Fruit fly (Drosophila melanogaster) whole organism, embryonic: ENCODE measurements around the gene CG13032.

ENCODE experiments used
- Abd-B ChIP-seq: fragments of 200-800 bp; sonication (Bioruptor generic); optimal IDR thresholded peaks from 2 replicates; lab custom pipeline; 2018; ENCODE audit warnings: missing biosample characterization, mild to moderate bottlenecking, missing genetic modification characterization, moderate library complexity
- Antp ChIP-seq: fragments of 200-800 bp; sonication (Bioruptor generic); optimal IDR thresholded peaks from 3 replicates; lab custom pipeline; 2016; ENCODE audit warnings: missing biosample characterization, missing genetic modification characterization
- CG10209 ChIP-seq: fragments of 200-800 bp; sonication (Bioruptor generic); optimal IDR thresholded peaks from 3 replicates; lab custom pipeline; 2017; ENCODE audit warnings: missing biosample characterization, mild to moderate bottlenecking, missing genetic modification characterization, missing genetic modification reagents
- CG11695 ChIP-seq: fragments of 200-800 bp; sonication (Bioruptor generic); IDR thresholded peaks from 3 replicates; pipeline ENCODE4 v1.3.6; 2022; ENCODE audit warnings: missing biosample characterization, missing genetic modification characterization
- CG12071 ChIP-seq: fragments of 200-800 bp; sonication (Bioruptor generic); optimal IDR thresholded peaks from 3 replicates; lab custom pipeline; 2018; ENCODE audit warnings: missing biosample characterization, mild to moderate bottlenecking, missing genetic modification characterization
- CG16813 ChIP-seq: fragments of 200-800 bp; sonication (Bioruptor generic); IDR thresholded peaks from 3 replicates; pipeline ENCODE4 v1.3.6; 2022; ENCODE audit warnings: missing biosample characterization, missing genetic modification characterization; ENCODE audit not compliant: partially characterized antibody
- CG17359 ChIP-seq: fragments of 200-800 bp; sonication (Bioruptor generic); optimal IDR thresholded peaks from 3 replicates; lab custom pipeline; 2018; ENCODE audit warnings: missing biosample characterization, mild to moderate bottlenecking, missing genetic modification characterization, moderate library complexity
- CG17385 ChIP-seq: fragments of 200-800 bp; sonication (Bioruptor generic); optimal IDR thresholded peaks from 3 replicates; lab custom pipeline; 2018; ENCODE audit warnings: missing biosample characterization, mild to moderate bottlenecking, missing genetic modification characterization
- CG3163 ChIP-seq: fragments of 200-800 bp; sonication (Bioruptor generic); optimal IDR thresholded peaks from 3 replicates; lab custom pipeline; 2016; ENCODE audit warnings: missing biosample characterization, missing genetic modification characterization
- CG3407 ChIP-seq: fragments of 200-800 bp; sonication (Bioruptor generic); optimal IDR thresholded peaks from 2 replicates; lab custom pipeline; 2018; ENCODE audit warnings: missing biosample characterization, mild to moderate bottlenecking, missing genetic modification characterization
- CG34376 ChIP-seq: fragments of 200-800 bp; sonication (Bioruptor generic); optimal IDR thresholded peaks from 2 replicates; lab custom pipeline; 2018; ENCODE audit warnings: missing biosample characterization, mild to moderate bottlenecking, missing genetic modification characterization
- CG34422 ChIP-seq: fragments of 200-800 bp; sonication (Bioruptor generic); IDR thresholded peaks from 3 replicates; pipeline ENCODE4 v1.3.6; 2022; ENCODE audit warnings: missing biosample characterization, missing genetic modification characterization
- CG4328 ChIP-seq: fragments of 200-800 bp; sonication (Bioruptor generic); optimal IDR thresholded peaks from 3 replicates; lab custom pipeline; 2017; ENCODE audit warnings: missing biosample characterization, missing genetic modification reagents, missing genetic modification characterization
- CG43689 ChIP-seq: fragments of 200-800 bp; sonication (Bioruptor generic); IDR thresholded peaks from 2 replicates; pipeline ENCODE4 v1.3.6; 2022; ENCODE audit warnings: missing biosample characterization, missing genetic modification characterization
- CG4854 ChIP-seq: fragments of 200-800 bp; sonication (Bioruptor generic); optimal IDR thresholded peaks from 2 replicates; lab custom pipeline; 2016; ENCODE audit warnings: missing biosample characterization, missing genetic modification characterization, inconsistent platforms
- CG6765 ChIP-seq: fragments of 200-800 bp; sonication (Bioruptor generic); optimal IDR thresholded peaks from 3 replicates; lab custom pipeline; 2017; ENCODE audit warnings: missing biosample characterization, mild to moderate bottlenecking, missing genetic modification characterization
- CG8359 ChIP-seq: fragments of 200-800 bp; sonication (Bioruptor generic); optimal IDR thresholded peaks from 2 replicates; lab custom pipeline; 2017; ENCODE audit warnings: missing biosample characterization, mild to moderate bottlenecking, missing genetic modification characterization, borderline replicate concordance
- Chrac-16 ChIP-seq: fragments of 200-800 bp; sonication (Bioruptor generic); optimal IDR thresholded peaks from 3 replicates; lab custom pipeline; 2016; ENCODE audit warnings: missing biosample characterization, missing genetic modification characterization
- D19A ChIP-seq: fragments of 200-800 bp; optimal IDR thresholded peaks from 3 replicates; lab custom pipeline; 2019; ENCODE audit warnings: missing biosample characterization, mild to moderate bottlenecking, missing genetic modification characterization, moderate library complexity
- Dip3 ChIP-seq: fragments of 200-800 bp; sonication (Bioruptor generic); optimal IDR thresholded peaks from 3 replicates; lab custom pipeline; 2016; ENCODE audit warnings: missing biosample characterization, missing genetic modification characterization
- HLHmδ ChIP-seq: fragments of 200-800 bp; sonication (Bioruptor generic); optimal IDR thresholded peaks from 2 replicates; lab custom pipeline; 2018; ENCODE audit warnings: missing biosample characterization, mild to moderate bottlenecking, missing genetic modification characterization, moderate library complexity
- HmgZ ChIP-seq: fragments of 200-800 bp; sonication (Bioruptor generic); optimal IDR thresholded peaks from 2 replicates; lab custom pipeline; 2018; ENCODE audit warnings: missing biosample characterization, mild to moderate bottlenecking, missing genetic modification characterization
- Hr39 ChIP-seq: fragments of >200 bp; optimal IDR thresholded peaks from 2 replicates; lab custom pipeline; 2017
- Neu2 ChIP-seq: fragments of 200-800 bp; sonication (Bioruptor generic); optimal IDR thresholded peaks from 3 replicates; lab custom pipeline; 2016; ENCODE audit warnings: missing biosample characterization, missing genetic modification characterization, borderline replicate concordance
- Rx ChIP-seq: fragments of 200-800 bp; sonication (Bioruptor generic); IDR thresholded peaks from 2 replicates; pipeline ENCODE4 v1.3.6; 2022; ENCODE audit warnings: missing biosample characterization, missing genetic modification characterization
- Sox100B ChIP-seq: fragments of 200-800 bp; sonication (Bioruptor generic); optimal IDR thresholded peaks from 3 replicates; lab custom pipeline; 2018; ENCODE audit warnings: missing biosample characterization, mild to moderate bottlenecking, missing genetic modification characterization
- Sox102F ChIP-seq: fragments of 200-800 bp; sonication (Bioruptor generic); optimal IDR thresholded peaks from 2 replicates; lab custom pipeline; 2018; ENCODE audit warnings: missing biosample characterization, mild to moderate bottlenecking, missing genetic modification characterization, moderate library complexity
- Spps ChIP-seq: fragments of 200-800 bp; sonication (Bioruptor generic); optimal IDR thresholded peaks from 2 replicates; lab custom pipeline; 2018; ENCODE audit warnings: missing biosample characterization, mild to moderate bottlenecking, missing genetic modification characterization
- Vsx1 ChIP-seq: fragments of 200-800 bp; sonication (Bioruptor generic); optimal IDR thresholded peaks from 2 replicates; lab custom pipeline; 2017; ENCODE audit warnings: missing biosample characterization, mild to moderate bottlenecking, missing genetic modification characterization, missing genetic modification reagents
- al ChIP-seq: fragments of 200-800 bp; sonication (Bioruptor generic); IDR thresholded peaks from 2 replicates; pipeline ENCODE4 v1.3.6; 2022; ENCODE audit warnings: missing biosample characterization, missing genetic modification characterization
- aop ChIP-seq: fragments of 200-800 bp; sonication (Bioruptor generic); IDR thresholded peaks from 2 replicates; pipeline ENCODE4 v1.3.6; 2022; ENCODE audit warnings: missing biosample characterization, missing genetic modification characterization
- croc ChIP-seq: fragments of 200-800 bp; sonication (Bioruptor generic); conservative IDR thresholded peaks from 3 replicates; pipeline ENCODE4 v1.3.6; 2022; ENCODE audit warnings: missing biosample characterization, missing genetic modification characterization
- fru ChIP-seq: fragments of >200 bp; optimal IDR thresholded peaks from 2 replicates; lab custom pipeline; 2017
- hb ChIP-seq: fragments of 200-800 bp; sonication (Bioruptor generic); IDR thresholded peaks from 3 replicates; pipeline ENCODE4 v1.3.6; 2022; ENCODE audit warnings: missing biosample characterization, missing genetic modification characterization; ENCODE audit not compliant: partially characterized antibody
- maf-S ChIP-seq: fragments of 200-800 bp; sonication (Bioruptor generic); optimal IDR thresholded peaks from 2 replicates; lab custom pipeline; 2016; ENCODE audit warnings: missing biosample characterization, missing genetic modification characterization
- p53 ChIP-seq: fragments of 200-800 bp; sonication (Bioruptor generic); optimal IDR thresholded peaks from 2 replicates; lab custom pipeline; 2016; ENCODE audit warnings: missing biosample characterization, missing genetic modification characterization
- pb ChIP-seq: fragments of 200-800 bp; sonication (Bioruptor generic); optimal IDR thresholded peaks from 3 replicates; lab custom pipeline; 2016; ENCODE audit warnings: missing biosample characterization, missing genetic modification characterization
- run ChIP-seq: fragments of 200-800 bp; sonication (Bioruptor generic); optimal IDR thresholded peaks from 3 replicates; lab custom pipeline; 2018; ENCODE audit warnings: missing biosample characterization, mild to moderate bottlenecking, missing genetic modification characterization
- sc ChIP-seq, 3 experiments: fragments of >200 bp in 2 of 3; fragments of 200-800 bp in 1 of 3; sonication (Bioruptor generic) in 1 of 3; optimal IDR thresholded peaks; 2 replicates in 2 of 3; 3 replicates in 1 of 3; lab custom pipeline; 2017; ENCODE audit warnings: mild to moderate bottlenecking in 1 of 3, missing biosample characterization in 1 of 3, missing genetic modification characterization in 1 of 3, missing genetic modification reagents in 1 of 3
- seq ChIP-seq: fragments of 200-800 bp; sonication (Bioruptor generic); IDR thresholded peaks from 2 replicates; pipeline ENCODE4 v1.3.6; 2022; ENCODE audit warnings: missing biosample characterization, missing genetic modification characterization
- ssp ChIP-seq: fragments of 200-800 bp; sonication (Bioruptor generic); IDR thresholded peaks from 2 replicates; pipeline ENCODE4 v1.3.6; 2022; ENCODE audit warnings: missing biosample characterization, missing genetic modification characterization
- stc ChIP-seq: fragments of 200-800 bp; sonication (Bioruptor generic); IDR thresholded peaks from 2 replicates; pipeline ENCODE4 v1.3.6; 2022; ENCODE audit warnings: missing biosample characterization, missing genetic modification characterization
- trem ChIP-seq: fragments of 200-800 bp; optimal IDR thresholded peaks from 3 replicates; lab custom pipeline; 2019; ENCODE audit warnings: missing biosample characterization, mild to moderate bottlenecking, missing genetic modification characterization, moderate library complexity
- tx ChIP-seq: fragments of 200-800 bp; sonication (Bioruptor generic); optimal IDR thresholded peaks from 2 replicates; lab custom pipeline; 2016; ENCODE audit warnings: missing biosample characterization, missing genetic modification characterization
- unpg ChIP-seq: fragments of 200-800 bp; sonication (Bioruptor generic); optimal IDR thresholded peaks from 3 replicates; lab custom pipeline; 2018; ENCODE audit warnings: missing biosample characterization, mild to moderate bottlenecking, missing genetic modification characterization, moderate library complexity
- vnd ChIP-seq: fragments of 200-800 bp; sonication (Bioruptor generic); IDR thresholded peaks from 3 replicates; pipeline ENCODE4 v1.3.6; 2022; ENCODE audit warnings: missing biosample characterization, missing genetic modification characterization; ENCODE audit not compliant: partially characterized antibody
- zen2 ChIP-seq: fragments of 200-800 bp; sonication (Bioruptor generic); IDR thresholded peaks from 3 replicates; pipeline ENCODE4 v1.3.6; 2022; ENCODE audit warnings: missing biosample characterization, missing genetic modification characterization; ENCODE audit not compliant: partially characterized antibody
- zf30C ChIP-seq: fragments of 200-800 bp; sonication (Bioruptor generic); optimal IDR thresholded peaks from 3 replicates; lab custom pipeline; 2018; ENCODE audit warnings: missing biosample characterization, mild to moderate bottlenecking, missing genetic modification characterization

The CG13032 gene

dm6 chr3L:16659959-16660870 is 13.5 kb upstream of the CG13032 start:
- TF ChIP-seq D19A (tag; lab: Kevin White, UChicago) (peak; percentile 95), hb (GFP tag; lab: Robert Waterston, UW) (no peak), CG8359 (GFP tag; lab: Kevin White, UChicago) (peak; percentile 92), aop (peak; percentile 41; the same call in 1 of the 2 replicates), HmgZ (peak; percentile 91), Sox102F (peak; percentile 97), zen2 (GFP tag; lab: Robert Waterston, UW) (no peak), CG17359 (tag; lab: Kevin White, UChicago) (peak; percentile 98), Vsx1 (GFP tag; lab: Kevin White, UChicago) (peak; percentile 94), Rx (GFP tag; lab: Robert Waterston, UW) (peak; percentile 92), CG34376 (peak; percentile 75), CG10209 (GFP tag; lab: Kevin White, UChicago) (peak; percentile 97), Spps (tag; lab: Kevin White, UChicago) (peak; percentile 92), vnd (GFP tag; lab: Robert Waterston, UW) (no peak), zf30C (GFP tag; lab: Kevin White, UChicago) (peak; percentile 87), trem (tag; lab: Kevin White, UChicago) (peak; percentile 95), CG3407 (peak; percentile 95), Chrac-16 (GFP tag; lab: Kevin White, UChicago) (peak; percentile 94), Neu2 (no peak), Dip3 (GFP tag; lab: Kevin White, UChicago) (peak; percentile 88), CG11695 (GFP tag; lab: Robert Waterston, UW) (peak; percentile 94), pb (GFP tag; lab: Kevin White, UChicago) (peak; percentile 81), CG17385 (GFP tag; lab: Kevin White, UChicago) (peak; percentile 94), CG4328 (GFP tag; lab: Kevin White, UChicago) (peak; percentile 95), CG6765 (GFP tag; lab: Kevin White, UChicago) (peak; percentile 92), stc (GFP tag; lab: Robert Waterston, UW) (peak; percentile 91), CG34422 (GFP tag; lab: Robert Waterston, UW) (peak; percentile 92), al (peak; percentile 86), run (peak; percentile 95), unpg (GFP tag; lab: Kevin White, UChicago) (peak; percentile 96), CG3163 (GFP tag; lab: Kevin White, UChicago) (peak; percentile 55), sc (optimal IDR thresholded peaks at IDR 0.05; lab: Kevin White, UChicago) (no peak), sc (GFP tag; optimal IDR thresholded peaks at IDR 0.05; lab: Kevin White, UChicago) (peak; percentile 97), fru (lab: Kevin White, UChicago) (no peak), ssp (GFP tag; lab: Robert Waterston, UW) (peak; percentile 89), CG16813 (GFP tag; lab: Robert Waterston, UW) (no peak), seq (GFP tag; lab: Robert Waterston, UW) (peak; percentile 95), CG4854 (GFP tag; lab: Kevin White, UChicago) (peak; percentile 94), Sox100B (peak; percentile 99), CG43689 (peak; percentile 85), maf-S (GFP tag; lab: Kevin White, UChicago) (peak; percentile 93), Hr39 (no peak), p53 (GFP tag; lab: Kevin White, UChicago) (peak; percentile 85), croc (GFP tag; lab: Robert Waterston, UW) (peak; percentile 93), Antp (GFP tag; lab: Kevin White, UChicago) (peak; percentile 91), HLHmδ (GFP tag; lab: Kevin White, UChicago) (no peak), CG12071 (GFP tag; lab: Kevin White, UChicago) (peak; percentile 94), Abd-B (GFP tag; lab: Kevin White, UChicago) (peak; percentile 96), tx (peak; percentile 84)
